Worm (Caenorhabditis elegans) whole organism, L3 larva: ENCODE measurements around the gene nhx-2.

Experiments used
- R02D3.7 ChIP-seq: fragments of 150-350 bp; optimal IDR thresholded peaks from 2 replicates; lab custom pipeline; 2014; ENCODE audit warnings: missing biosample characterization, missing genetic modification characterization
- ZK546.5 ChIP-seq: sonication (generic microtip); optimal IDR thresholded peaks from 2 replicates; lab custom pipeline; 2017; ENCODE audit warnings: missing biosample characterization, missing genetic modification characterization
- ama-1 ChIP-seq: fragments of 150-350 bp; optimal IDR thresholded peaks from 2 replicates; lab custom pipeline; 2018
- ceh-16 ChIP-seq: sonication (generic microtip); optimal IDR thresholded peaks from 2 replicates; lab custom pipeline; 2017; ENCODE audit warnings: missing biosample characterization, missing genetic modification characterization
- ceh-28 ChIP-seq: fragments of 150-350 bp; optimal IDR thresholded peaks from 2 replicates; lab custom pipeline; 2014; ENCODE audit warnings: missing biosample characterization, missing genetic modification reagents, missing genetic modification characterization
- ceh-82 ChIP-seq: fragments of 150-350 bp; optimal IDR thresholded peaks from 2 replicates; lab custom pipeline; 2014; ENCODE audit warnings: missing biosample characterization, missing genetic modification characterization
- ceh-9 ChIP-seq: sonication (generic microtip); optimal IDR thresholded peaks from 2 replicates; lab custom pipeline; 2018; ENCODE audit warnings: missing biosample characterization, missing genetic modification characterization
- daf-12 ChIP-seq: fragments of 150-350 bp; optimal IDR thresholded peaks from 2 replicates; lab custom pipeline; 2014; ENCODE audit warnings: missing biosample characterization, missing genetic modification reagents, missing genetic modification characterization
- egl-27 ChIP-seq: sonication (generic microtip); optimal IDR thresholded peaks from 4 replicates; lab custom pipeline; 2017; ENCODE audit warnings: missing biosample characterization, missing genetic modification reagents, missing genetic modification characterization
- egl-5 ChIP-seq: fragments of 150-350 bp; optimal IDR thresholded peaks from 2 replicates; lab custom pipeline; 2017; ENCODE audit warnings: missing biosample characterization, missing genetic modification reagents, missing genetic modification characterization, inconsistent platforms
- elt-1 ChIP-seq: fragments of 150-350 bp; optimal IDR thresholded peaks from 2 replicates; lab custom pipeline; 2014; ENCODE audit warnings: missing biosample characterization, missing genetic modification characterization
- elt-2 ChIP-seq: sonication (generic microtip); optimal IDR thresholded peaks from 2 replicates; lab custom pipeline; 2016; ENCODE audit warnings: missing genetic modification reagents, mild to moderate bottlenecking, missing genetic modification characterization, missing compliant biosample characterization
- fkh-10 ChIP-seq: sonication (generic microtip); optimal IDR thresholded peaks from 2 replicates; lab custom pipeline; 2017; ENCODE audit warnings: missing biosample characterization, missing genetic modification reagents, missing genetic modification characterization
- fkh-2 ChIP-seq: fragments of 150-350 bp; optimal IDR thresholded peaks from 2 replicates; lab custom pipeline; 2014; ENCODE audit warnings: missing biosample characterization, missing genetic modification reagents, missing genetic modification characterization
- fos-1 ChIP-seq: fragments of 150-350 bp; optimal IDR thresholded peaks from 2 replicates; lab custom pipeline; 2014; ENCODE audit warnings: missing biosample characterization, missing genetic modification characterization
- hmg-11 ChIP-seq: sonication (generic microtip); optimal IDR thresholded peaks from 2 replicates; lab custom pipeline; 2016; ENCODE audit warnings: missing genetic modification characterization, missing compliant biosample characterization
- jun-1 ChIP-seq: fragments of 150-350 bp; optimal IDR thresholded peaks from 2 replicates; lab custom pipeline; 2014; ENCODE audit warnings: missing biosample characterization, missing genetic modification reagents, missing genetic modification characterization
- lin-15B ChIP-seq: fragments of 150-350 bp; optimal IDR thresholded peaks from 2 replicates; lab custom pipeline; 2014; ENCODE audit warnings: missing biosample characterization, missing genetic modification characterization
- lin-39 ChIP-seq: fragments of 150-350 bp; optimal IDR thresholded peaks from 2 replicates; lab custom pipeline; 2018; ENCODE audit warnings: missing biosample characterization, missing genetic modification reagents, missing genetic modification characterization
- mdl-1 ChIP-seq: fragments of 150-350 bp; optimal IDR thresholded peaks from 2 replicates; lab custom pipeline; 2014; ENCODE audit warnings: missing biosample characterization, missing genetic modification characterization
- mml-1 ChIP-seq: fragments of 150-350 bp; sonication (generic microtip); optimal IDR thresholded peaks from 3 replicates; lab custom pipeline; 2014; ENCODE audit warnings: missing biosample characterization, missing genetic modification characterization
- nfya-1 ChIP-seq: sonication (generic microtip); optimal IDR thresholded peaks from 2 replicates; lab custom pipeline; 2017; ENCODE audit warnings: missing genetic modification characterization, mild to moderate bottlenecking, missing compliant biosample characterization, antibody characterized with exemption, moderate library complexity; ENCODE audit not compliant: insufficient read depth
- nhr-11 ChIP-seq: fragments of 150-350 bp; optimal IDR thresholded peaks from 2 replicates; lab custom pipeline; 2014; ENCODE audit warnings: missing biosample characterization, missing genetic modification characterization
- nhr-12 ChIP-seq: fragments of 150-350 bp; optimal IDR thresholded peaks from 2 replicates; lab custom pipeline; 2014; ENCODE audit warnings: missing biosample characterization, missing genetic modification characterization
- nhr-23 ChIP-seq: fragments of 150-350 bp; optimal IDR thresholded peaks from 2 replicates; lab custom pipeline; 2014; ENCODE audit warnings: missing biosample characterization, missing genetic modification reagents, missing genetic modification characterization
- nhr-237 ChIP-seq: fragments of 150-350 bp; optimal IDR thresholded peaks from 2 replicates; lab custom pipeline; 2014; ENCODE audit warnings: missing biosample characterization, missing genetic modification characterization
- nhr-25 ChIP-seq: sonication (generic microtip); optimal IDR thresholded peaks from 2 replicates; lab custom pipeline; 2017; ENCODE audit warnings: missing biosample characterization, missing genetic modification characterization
- nhr-28 ChIP-seq: fragments of 150-350 bp; optimal IDR thresholded peaks from 2 replicates; lab custom pipeline; 2014; ENCODE audit warnings: missing biosample characterization, missing genetic modification characterization
- nhr-43 ChIP-seq: sonication (generic microtip); optimal IDR thresholded peaks from 2 replicates; lab custom pipeline; 2016; ENCODE audit warnings: mild to moderate bottlenecking, missing genetic modification characterization, missing compliant biosample characterization; ENCODE audit not compliant: poor library complexity, severe bottlenecking
- nhr-67 ChIP-seq: fragments of 150-350 bp; optimal IDR thresholded peaks from 2 replicates; lab custom pipeline; 2014; ENCODE audit warnings: missing biosample characterization, missing genetic modification characterization
- nhr-76 ChIP-seq: fragments of 150-350 bp; sonication (generic microtip); optimal IDR thresholded peaks from 5 replicates; lab custom pipeline; 2014; ENCODE audit warnings: missing biosample characterization, missing genetic modification characterization
- nhr-77 ChIP-seq: fragments of 150-350 bp; optimal IDR thresholded peaks from 2 replicates; lab custom pipeline; 2014; ENCODE audit warnings: missing biosample characterization, missing genetic modification characterization
- pha-4 ChIP-seq: fragments of 150-350 bp; optimal IDR thresholded peaks from 2 replicates; lab custom pipeline; 2014; ENCODE audit warnings: missing biosample characterization, missing genetic modification reagents, missing genetic modification characterization
- pqm-1 ChIP-seq: fragments of 150-350 bp; optimal IDR thresholded peaks from 2 replicates; lab custom pipeline; 2017; ENCODE audit warnings: missing biosample characterization, missing genetic modification characterization, inconsistent platforms
- sea-2 ChIP-seq: fragments of 150-350 bp; sonication (generic microtip); optimal IDR thresholded peaks from 4 replicates; lab custom pipeline; 2014; ENCODE audit warnings: missing biosample characterization, missing genetic modification reagents, missing genetic modification characterization
- skn-1 ChIP-seq: fragments of 150-350 bp; optimal IDR thresholded peaks from 2 replicates; lab custom pipeline; 2014; ENCODE audit warnings: missing biosample characterization, missing genetic modification characterization
- snpc-4 ChIP-seq: fragments of 150-350 bp; optimal IDR thresholded peaks from 2 replicates; lab custom pipeline; 2014; ENCODE audit warnings: missing biosample characterization, missing genetic modification characterization
- tbx-2 ChIP-seq: sonication (generic microtip); optimal IDR thresholded peaks from 2 replicates; lab custom pipeline; 2016; ENCODE audit warnings: mild to moderate bottlenecking, missing genetic modification characterization, missing compliant biosample characterization
- unc-39 ChIP-seq: sonication (generic microtip); optimal IDR thresholded peaks from 4 replicates; lab custom pipeline; 2017; ENCODE audit warnings: missing biosample characterization, missing genetic modification characterization
- unc-62 ChIP-seq: fragments of 150-350 bp; sonication (generic microtip); optimal IDR thresholded peaks from 4 replicates; lab custom pipeline; 2014; ENCODE audit warnings: missing biosample characterization, missing genetic modification reagents, missing genetic modification characterization
- ztf-11 ChIP-seq: fragments of 150-350 bp; optimal IDR thresholded peaks from 2 replicates; lab custom pipeline; 2014; ENCODE audit warnings: missing biosample characterization, missing genetic modification characterization
- ztf-4 ChIP-seq: fragments of 150-350 bp; optimal IDR thresholded peaks from 2 replicates; lab custom pipeline; 2014; ENCODE audit warnings: missing biosample characterization, missing genetic modification characterization

Gene nhx-2

ce11 chrII:7718491-7718890 is 24.7 kb upstream of the nhx-2 start, which contains the start of gene cpna-5:
Gene cpna-5, minus strand, starts transcription at chrII:7718591.
- TF ChIP-seq ztf-11 (no peak), pqm-1 (tag; lab: Kevin White, UChicago) (no peak), nhr-237 (tag; lab: Kevin White, UChicago) (no peak), mdl-1 (tag; lab: Kevin White, UChicago) (no peak), nhr-12 (tag; lab: Kevin White, UChicago) (no peak), tbx-2 (no peak), unc-39 (no peak), sea-2 (no peak), ZK546.5 (tag; lab: Kevin White, UChicago) (no peak), nhr-67 (tag; lab: Kevin White, UChicago) (no peak), elt-2 (tag; lab: Kevin White, UChicago) (no peak), R02D3.7 (tag; lab: Kevin White, UChicago) (no peak), nhr-25 (tag; lab: Kevin White, UChicago) (no peak), nhr-76 (tag; lab: Kevin White, UChicago) (no peak), daf-12 (tag; lab: Kevin White, UChicago) (no peak), nhr-77 (tag; lab: Kevin White, UChicago) (no peak)

ce11 chrII:7716112-7716511 is 22.4 kb upstream of the nhx-2 start:
- TF ChIP-seq hmg-11 (tag; lab: Kevin White, UChicago) (peak; percentile 14), nhr-23 (tag; lab: Kevin White, UChicago) (no peak), nhr-28 (tag; lab: Kevin White, UChicago) (no peak), ztf-11 (no peak), fos-1 (no peak), nfya-1 (tag; lab: Kevin White, UChicago) (no peak), lin-15B (tag; lab: Kevin White, UChicago) (no peak), ZK546.5 (tag; lab: Kevin White, UChicago) (no peak), unc-62 (GFP tag; lab: Kevin White, UChicago) (no peak), elt-1 (tag; lab: Kevin White, UChicago) (no peak), fkh-10 (GFP tag; lab: Kevin White, UChicago) (peak; percentile 39)

ce11 chrII:7714614-7715186 is 20.9 kb upstream of the nhx-2 start:
- TF ChIP-seq fkh-10 (GFP tag; lab: Kevin White, UChicago) (peak; percentile 97), nfya-1 (tag; lab: Kevin White, UChicago) (peak; percentile 26), elt-1 (tag; lab: Kevin White, UChicago) (peak; percentile 60), jun-1 (tag; lab: Kevin White, UChicago) (no peak), lin-39 (peak; percentile 4), nhr-11 (tag; lab: Kevin White, UChicago) (no peak)

ce11 chrII:7709301-7709754 is 15.6 kb upstream of the nhx-2 start, which contains the start of gene sre-1:
Gene sre-1, plus strand, starts transcription at chrII:7709704.
- TF ChIP-seq R02D3.7 (tag; lab: Kevin White, UChicago) (no peak), ztf-4 (tag; lab: Kevin White, UChicago) (no peak)

ce11 chrII:7708540-7708939 is 14.8 kb upstream of the nhx-2 start, which contains the start of gene B0495.9:
Gene B0495.9, minus strand, starts transcription at chrII:7708710.
- TF ChIP-seq ceh-16 (tag; lab: Kevin White, UChicago) (no peak), skn-1 (tag; lab: Kevin White, UChicago) (no peak), snpc-4 (tag; lab: Kevin White, UChicago) (no peak), ceh-28 (tag; lab: Kevin White, UChicago) (peak; percentile 17), nhr-67 (tag; lab: Kevin White, UChicago) (peak; percentile 33), mml-1 (tag; lab: Kevin White, UChicago) (no peak), nhr-76 (tag; lab: Kevin White, UChicago) (no peak), nhr-43 (peak; percentile 73), elt-2 (tag; lab: Kevin White, UChicago) (peak; percentile 35), ztf-4 (tag; lab: Kevin White, UChicago) (no peak), ceh-9 (no peak), hmg-11 (tag; lab: Kevin White, UChicago) (peak; percentile 65), R02D3.7 (tag; lab: Kevin White, UChicago) (peak; percentile 29), egl-27 (no peak), nhr-23 (tag; lab: Kevin White, UChicago) (no peak), pha-4 (tag; lab: Kevin White, UChicago) (no peak), fos-1 (no peak), lin-39 (peak; percentile 70), ZK546.5 (tag; lab: Kevin White, UChicago) (no peak), fkh-2 (tag; lab: Kevin White, UChicago) (no peak), ama-1 (lab: Kevin White, UChicago) (peak; percentile 51), ceh-82 (peak; percentile 27), nhr-28 (tag; lab: Kevin White, UChicago) (no peak), egl-5 (tag; lab: Kevin White, UChicago) (no peak), ztf-11 (no peak), nfya-1 (tag; lab: Kevin White, UChicago) (peak; percentile 61)
